Fruit fly (Drosophila melanogaster) S2 (cell line): Measurements from ENCODE around the gene Fer2.

Experiments used
- CG8478 ChIP-seq: fragments of >200 bp; optimal IDR thresholded peaks from 2 replicates; lab custom pipeline; 2018
- CTCF ChIP-seq, 2 experiments: fragments of >200 bp; optimal IDR thresholded peaks; 2 replicates each; lab custom pipeline; 2018

The Fer2 gene

dm6 chr3R:16105813-16106480 is 45.2 kb downstream of the Fer2 start:
- TF ChIP-seq CG8478 (lab: Kevin White, UChicago) = no peak
- TF ChIP-seq CTCF (optimal IDR thresholded peaks at IDR 0.05; lab: Kevin White, UChicago) = no peak
